Fruit fly (Drosophila melanogaster) whole organism, embryonic: Measurements from ENCODE around the gene Lgr1.
A peak's percentile ranks its signal among the peaks of the same experiment; 100 is the strongest.

Source experiments
- Aef1 ChIP-seq: fragments of 200-800 bp; sonication (Bioruptor generic); IDR thresholded peaks from 3 replicates; pipeline ENCODE4 v1.3.6; 2022; ENCODE audit warnings: missing biosample characterization, missing genetic modification characterization
- Blimp-1 ChIP-seq: fragments of 200-800 bp; sonication (Bioruptor generic); optimal IDR thresholded peaks from 3 replicates; lab custom pipeline; 2018; ENCODE audit warnings: missing biosample characterization, missing genetic modification characterization, mild to moderate bottlenecking, moderate library complexity, missing genetic modification reagents
- Bteb2 ChIP-seq: fragments of 200-800 bp; sonication (Bioruptor generic); optimal IDR thresholded peaks from 2 replicates; lab custom pipeline; 2016; ENCODE audit warnings: missing biosample characterization, missing genetic modification characterization
- CG10321 ChIP-seq: fragments of 200-800 bp; sonication (Bioruptor generic); IDR thresholded peaks from 2 replicates; pipeline ENCODE4 v1.3.6; 2022; ENCODE audit warnings: missing biosample characterization, missing genetic modification characterization
- CG11695 ChIP-seq: fragments of 200-800 bp; sonication (Bioruptor generic); IDR thresholded peaks from 3 replicates; pipeline ENCODE4 v1.3.6; 2022; ENCODE audit warnings: missing biosample characterization, missing genetic modification characterization
- CG12659 ChIP-seq: fragments of 200-800 bp; sonication (Bioruptor generic); optimal IDR thresholded peaks from 3 replicates; lab custom pipeline; 2017; ENCODE audit warnings: mild to moderate bottlenecking, missing biosample characterization, missing genetic modification reagents, missing genetic modification characterization
- CG15601 ChIP-seq: fragments of 200-800 bp; sonication (Bioruptor generic); optimal IDR thresholded peaks from 3 replicates; lab custom pipeline; 2019; ENCODE audit warnings: missing biosample characterization, mild to moderate bottlenecking, missing genetic modification characterization, moderate library complexity
- CG17359 ChIP-seq: fragments of 200-800 bp; sonication (Bioruptor generic); optimal IDR thresholded peaks from 3 replicates; lab custom pipeline; 2018; ENCODE audit warnings: missing biosample characterization, mild to moderate bottlenecking, missing genetic modification characterization, moderate library complexity
- CG2199 ChIP-seq: fragments of 200-800 bp; sonication (Bioruptor generic); IDR thresholded peaks from 3 replicates; pipeline ENCODE4 v1.3.6; 2022; ENCODE audit warnings: missing biosample characterization, missing genetic modification characterization
- CG2202 ChIP-seq: fragments of 200-800 bp; sonication (Bioruptor generic); optimal IDR thresholded peaks from 2 replicates; lab custom pipeline; 2018; ENCODE audit warnings: missing biosample characterization, mild to moderate bottlenecking, missing genetic modification characterization
- CG31365 ChIP-seq: fragments of 200-800 bp; sonication (Bioruptor generic); optimal IDR thresholded peaks from 2 replicates; lab custom pipeline; 2018; ENCODE audit warnings: missing biosample characterization, mild to moderate bottlenecking, missing genetic modification characterization
- CG33213 ChIP-seq: fragments of 200-800 bp; sonication (Bioruptor generic); optimal IDR thresholded peaks from 3 replicates; lab custom pipeline; 2016; ENCODE audit warnings: missing biosample characterization, missing genetic modification characterization
- CG34224 ChIP-seq: fragments of 200-800 bp; sonication (Bioruptor generic); IDR thresholded peaks from 3 replicates; pipeline ENCODE4 v1.3.6; 2022; ENCODE audit warnings: missing biosample characterization, missing genetic modification characterization; ENCODE audit not compliant: partially characterized antibody
- CG4282 ChIP-seq: fragments of 200-800 bp; sonication (Bioruptor generic); optimal IDR thresholded peaks from 2 replicates; lab custom pipeline; 2016; ENCODE audit warnings: missing biosample characterization, missing genetic modification characterization
- CG7271 ChIP-seq: fragments of 200-800 bp; sonication (Bioruptor generic); optimal IDR thresholded peaks from 2 replicates; lab custom pipeline; 2018; ENCODE audit warnings: missing biosample characterization, mild to moderate bottlenecking, missing genetic modification characterization, moderate library complexity
- CG8478 ChIP-seq: fragments of >200 bp; optimal IDR thresholded peaks from 2 replicates; lab custom pipeline; 2018
- Chrac-16 ChIP-seq: fragments of 200-800 bp; sonication (Bioruptor generic); optimal IDR thresholded peaks from 3 replicates; lab custom pipeline; 2016; ENCODE audit warnings: missing biosample characterization, missing genetic modification characterization
- CrebB ChIP-seq: fragments of 200-800 bp; sonication (Bioruptor generic); optimal IDR thresholded peaks from 3 replicates; lab custom pipeline; 2018; ENCODE audit warnings: missing biosample characterization, mild to moderate bottlenecking, missing genetic modification characterization
- D19A ChIP-seq: fragments of 200-800 bp; optimal IDR thresholded peaks from 3 replicates; lab custom pipeline; 2019; ENCODE audit warnings: missing biosample characterization, mild to moderate bottlenecking, missing genetic modification characterization, moderate library complexity
- Drgx ChIP-seq: fragments of 200-800 bp; sonication (Bioruptor generic); IDR thresholded peaks from 2 replicates; pipeline ENCODE4 v1.3.6; 2022; ENCODE audit warnings: missing biosample characterization, missing genetic modification characterization
- Ets97D ChIP-seq: fragments of 200-800 bp; sonication (Bioruptor generic); optimal IDR thresholded peaks from 3 replicates; lab custom pipeline; 2016; ENCODE audit warnings: missing biosample characterization, missing genetic modification characterization
- HmgZ ChIP-seq: fragments of 200-800 bp; sonication (Bioruptor generic); optimal IDR thresholded peaks from 2 replicates; lab custom pipeline; 2018; ENCODE audit warnings: missing biosample characterization, mild to moderate bottlenecking, missing genetic modification characterization
- Hmx ChIP-seq: fragments of 200-800 bp; sonication (Bioruptor generic); optimal IDR thresholded peaks from 2 replicates; lab custom pipeline; 2016; ENCODE audit warnings: missing biosample characterization, missing genetic modification characterization
- Hr51 ChIP-seq, 2 experiments: fragments of 200-800 bp; sonication (Bioruptor generic); optimal IDR thresholded peaks; 2 replicates in 1 of 2; 3 replicates in 1 of 2; lab custom pipeline; 2016 to 2018; ENCODE audit warnings: missing biosample characterization in 2 of 2, missing genetic modification characterization in 2 of 2, mild to moderate bottlenecking in 1 of 2, moderate library complexity in 1 of 2
- Hr78 ChIP-seq, 2 experiments: fragments of 200-800 bp in 1 of 2; fragments of >200 bp in 1 of 2; sonication (Bioruptor generic) in 1 of 2; optimal IDR thresholded peaks; 2 replicates each; lab custom pipeline; 2017 to 2019; ENCODE audit warnings: missing biosample characterization in 2 of 2, missing genetic modification characterization in 2 of 2, mild to moderate bottlenecking in 1 of 2, moderate library complexity in 1 of 2
- Hsf ChIP-seq: fragments of 200-800 bp; sonication (Bioruptor generic); optimal IDR thresholded peaks from 3 replicates; lab custom pipeline; 2016; ENCODE audit warnings: missing biosample characterization, missing genetic modification characterization
- Meics ChIP-seq: fragments of 200-800 bp; sonication (Bioruptor generic); optimal IDR thresholded peaks from 2 replicates; lab custom pipeline; 2017; ENCODE audit warnings: missing biosample characterization, mild to moderate bottlenecking, missing genetic modification characterization
- Sox100B ChIP-seq: fragments of 200-800 bp; sonication (Bioruptor generic); optimal IDR thresholded peaks from 3 replicates; lab custom pipeline; 2018; ENCODE audit warnings: missing biosample characterization, mild to moderate bottlenecking, missing genetic modification characterization
- Stat92E ChIP-seq, 3 experiments: fragments of >200 bp in 2 of 3; fragments of 200-800 bp in 1 of 3; sonication (Bioruptor generic) in 1 of 3; optimal IDR thresholded peaks; 2 replicates each; lab custom pipeline; 2017 to 2019; ENCODE audit warnings: missing biosample characterization in 3 of 3, missing genetic modification characterization in 3 of 3, mild to moderate bottlenecking in 1 of 3, moderate library complexity in 1 of 3
- Vsx1 ChIP-seq: fragments of 200-800 bp; sonication (Bioruptor generic); optimal IDR thresholded peaks from 2 replicates; lab custom pipeline; 2017; ENCODE audit warnings: missing biosample characterization, mild to moderate bottlenecking, missing genetic modification characterization, missing genetic modification reagents
- YL-1 ChIP-seq: fragments of 200-800 bp; sonication (Bioruptor generic); optimal IDR thresholded peaks from 3 replicates; lab custom pipeline; 2017; ENCODE audit warnings: missing biosample characterization, mild to moderate bottlenecking, missing genetic modification characterization
- ab ChIP-seq: fragments of 200-800 bp; sonication (Bioruptor generic); optimal IDR thresholded peaks from 2 replicates; lab custom pipeline; 2016; ENCODE audit warnings: missing biosample characterization, missing genetic modification characterization
- crp ChIP-seq, 2 experiments: fragments of 200-800 bp; sonication (Bioruptor generic); optimal IDR thresholded peaks; 2 replicates in 1 of 2; 3 replicates in 1 of 2; lab custom pipeline; 2017; ENCODE audit warnings: missing biosample characterization in 2 of 2, missing genetic modification characterization in 2 of 2, mild to moderate bottlenecking in 1 of 2, moderate library complexity in 1 of 2
- cwo ChIP-seq: fragments of 200-800 bp; sonication (Bioruptor generic); optimal IDR thresholded peaks from 3 replicates; lab custom pipeline; 2017; ENCODE audit warnings: missing biosample characterization, missing genetic modification characterization, mild to moderate bottlenecking, moderate library complexity, missing genetic modification reagents
- dimm ChIP-seq: fragments of 200-800 bp; sonication (Bioruptor generic); IDR thresholded peaks from 2 replicates; pipeline ENCODE4 v1.3.6; 2022; ENCODE audit warnings: missing biosample characterization, missing genetic modification characterization
- dmrt11E ChIP-seq: fragments of 200-800 bp; sonication (Bioruptor generic); optimal IDR thresholded peaks from 3 replicates; lab custom pipeline; 2018; ENCODE audit warnings: missing biosample characterization, mild to moderate bottlenecking, missing genetic modification characterization, moderate library complexity
- dysf ChIP-seq: fragments of 200-800 bp; sonication (Bioruptor generic); IDR thresholded peaks from 3 replicates; pipeline ENCODE4 v1.3.6; 2022; ENCODE audit warnings: missing biosample characterization, missing genetic modification characterization
- emc ChIP-seq: fragments of 200-800 bp; sonication (Bioruptor generic); optimal IDR thresholded peaks from 2 replicates; lab custom pipeline; 2016; ENCODE audit warnings: missing biosample characterization, missing genetic modification characterization
- exex ChIP-seq: fragments of 200-800 bp; sonication (Bioruptor generic); optimal IDR thresholded peaks from 4 replicates; lab custom pipeline; 2018; ENCODE audit warnings: missing biosample characterization, mild to moderate bottlenecking, missing genetic modification characterization, moderate library complexity
- gro ChIP-seq: fragments of 200-800 bp; sonication (Bioruptor generic); optimal IDR thresholded peaks from 2 replicates; lab custom pipeline; 2016; ENCODE audit warnings: missing biosample characterization, missing genetic modification characterization
- insv ChIP-seq, 2 experiments: fragments of 200-800 bp; sonication (Bioruptor generic); optimal IDR thresholded peaks; 3 replicates each; lab custom pipeline; 2016 to 2018; ENCODE audit warnings: missing biosample characterization in 2 of 2, missing genetic modification characterization in 2 of 2
- onecut ChIP-seq: fragments of 200-800 bp; sonication (Bioruptor generic); IDR thresholded peaks from 2 replicates; pipeline ENCODE4 v1.3.6; 2022; ENCODE audit warnings: missing biosample characterization, missing genetic modification characterization
- pita ChIP-seq: fragments of 200-800 bp; sonication (Bioruptor generic); optimal IDR thresholded peaks from 2 replicates; lab custom pipeline; 2017; ENCODE audit warnings: missing biosample characterization, mild to moderate bottlenecking, missing genetic modification characterization
- psq ChIP-seq: fragments of 200-800 bp; sonication (Bioruptor generic); optimal IDR thresholded peaks from 2 replicates; lab custom pipeline; 2017; ENCODE audit warnings: missing biosample characterization, missing genetic modification characterization
- repo ChIP-seq: fragments of 200-800 bp; sonication (Bioruptor generic); optimal IDR thresholded peaks from 2 replicates; lab custom pipeline; 2016; ENCODE audit warnings: missing biosample characterization, missing genetic modification characterization
- row ChIP-seq: fragments of 200-800 bp; sonication (Bioruptor generic); IDR thresholded peaks from 3 replicates; pipeline ENCODE4 v1.3.6; 2022; ENCODE audit warnings: missing biosample characterization, missing genetic modification characterization
- sens ChIP-seq: fragments of 200-800 bp; sonication (Bioruptor generic); peaks from one replicate; lab custom pipeline; 2016; ENCODE audit warnings: missing biosample characterization, missing genetic modification characterization
- sens-2 ChIP-seq: fragments of 200-800 bp; sonication (Bioruptor generic); IDR thresholded peaks from 2 replicates; pipeline ENCODE4 v1.3.6; 2022; ENCODE audit warnings: missing biosample characterization, missing genetic modification characterization
- slp2 ChIP-seq: fragments of 200-800 bp; sonication (Bioruptor generic); optimal IDR thresholded peaks from 2 replicates; lab custom pipeline; 2016; ENCODE audit warnings: missing biosample characterization, missing genetic modification characterization
- tin ChIP-seq: fragments of 200-800 bp; sonication (Bioruptor generic); optimal IDR thresholded peaks from 3 replicates; lab custom pipeline; 2016; ENCODE audit warnings: missing biosample characterization, missing genetic modification characterization
- tna ChIP-seq: fragments of 200-800 bp; sonication (Bioruptor generic); IDR thresholded peaks from 2 replicates; pipeline ENCODE4 v1.3.6; 2022; ENCODE audit warnings: missing biosample characterization, missing genetic modification characterization; ENCODE audit not compliant: partially characterized antibody

Lgr1 gene

dm6 chr3R:17682244-17682773, 43.3 kb upstream of the Lgr1 start, which contains the start of the genes alt and CG7655 (continued):
- TF ChIP-seq CG8478 (lab: Kevin White, UChicago): no peak
- no peak for TF ChIP-seq row (GFP tag; lab: Robert Waterston, UW)
- TF ChIP-seq CG4282 (GFP tag; lab: Kevin White, UChicago): peak; percentile 25
- no peak for TF ChIP-seq D19A (tag; lab: Kevin White, UChicago)
- peak; percentile 95 for TF ChIP-seq Ets97D (GFP tag; lab: Kevin White, UChicago)
- TF ChIP-seq Hr51 (GFP tag; optimal IDR thresholded peaks at IDR 0.05; lab: Kevin White, UChicago): no peak
- TF ChIP-seq Aef1 (GFP tag; lab: Robert Waterston, UW): no peak
- TF ChIP-seq CG31365 (tag; lab: Kevin White, UChicago): no peak
- no peak for TF ChIP-seq CG2199 (GFP tag; lab: Robert Waterston, UW)
- peak; percentile 88 for TF ChIP-seq CG12659 (GFP tag; lab: Kevin White, UChicago)
- TF ChIP-seq exex (tag; lab: Kevin White, UChicago): no peak
- TF ChIP-seq Chrac-16 (GFP tag; lab: Kevin White, UChicago): no peak
- no peak for TF ChIP-seq Drgx
- peak; percentile 61 for TF ChIP-seq YL-1 (GFP tag; lab: Kevin White, UChicago)
- no peak for TF ChIP-seq dysf
- TF ChIP-seq slp2 (GFP tag; lab: Kevin White, UChicago): no peak
- TF ChIP-seq sens-2 (GFP tag; lab: Robert Waterston, UW): no peak
- TF ChIP-seq gro (GFP tag; lab: Kevin White, UChicago): peak; percentile 51
- peak in 1 of 3 experiments; percentile 62 for TF ChIP-seq Stat92E (GFP tag; optimal IDR thresholded peaks at IDR 0.05; lab: Kevin White, UChicago)
- peak; percentile 41 for TF ChIP-seq psq (GFP tag; lab: Kevin White, UChicago)
- TF ChIP-seq Hsf (GFP tag; lab: Kevin White, UChicago): no peak
- no peak for TF ChIP-seq dmrt11E (tag; lab: Kevin White, UChicago)
- TF ChIP-seq Bteb2 (GFP tag; lab: Kevin White, UChicago): no peak
- no peak for TF ChIP-seq cwo (GFP tag; lab: Kevin White, UChicago)
- TF ChIP-seq Meics (GFP tag; lab: Kevin White, UChicago): no peak
- TF ChIP-seq Sox100B (GFP tag; lab: Kevin White, UChicago): no peak
- TF ChIP-seq CG33213 (GFP tag; lab: Kevin White, UChicago): peak; percentile 90
- no peak for TF ChIP-seq Hr78 (GFP tag; optimal IDR thresholded peaks at IDR 0.05; lab: Kevin White, UChicago)
- TF ChIP-seq Vsx1 (GFP tag; lab: Kevin White, UChicago): peak; percentile 91
- peak; percentile 90 for TF ChIP-seq HmgZ (tag; lab: Kevin White, UChicago)
- TF ChIP-seq CG15601: peak; percentile 72
- peak; percentile 56 for TF ChIP-seq CrebB (tag; lab: Kevin White, UChicago)
- TF ChIP-seq dimm: no peak
- TF ChIP-seq CG34224: no peak
- peak; percentile 8 for TF ChIP-seq CG2202 (tag; lab: Kevin White, UChicago)
- TF ChIP-seq CG11695 (GFP tag; lab: Robert Waterston, UW): no peak
- TF ChIP-seq CG10321 (GFP tag; lab: Robert Waterston, UW): no peak
- TF ChIP-seq ab (GFP tag; lab: Kevin White, UChicago): no peak
- no peak for TF ChIP-seq onecut (GFP tag; lab: Robert Waterston, UW)
- peak; percentile 40 for TF ChIP-seq CG17359 (tag; lab: Kevin White, UChicago)
- no peak for TF ChIP-seq CG7271 (tag; lab: Kevin White, UChicago)
- TF ChIP-seq sens (GFP tag; lab: Kevin White, UChicago): peak; percentile 75
- TF ChIP-seq tin (GFP tag; lab: Kevin White, UChicago): peak; percentile 22
- peak; percentile 99 for TF ChIP-seq pita
- no peak for TF ChIP-seq crp (GFP tag; optimal IDR thresholded peaks at IDR 0.05; lab: Kevin White, UChicago)
- TF ChIP-seq tna (GFP tag; lab: Robert Waterston, UW): no peak
- TF ChIP-seq repo (GFP tag; lab: Kevin White, UChicago): no peak
- no peak for TF ChIP-seq emc
- TF ChIP-seq insv (GFP tag; optimal IDR thresholded peaks at IDR 0.05; lab: Kevin White, UChicago): peak in 1 of 2 experiments; percentile 65
- no peak for TF ChIP-seq Hmx (GFP tag; lab: Kevin White, UChicago)
- TF ChIP-seq Blimp-1 (GFP tag; lab: Kevin White, UChicago): no peak
